Worm (Caenorhabditis elegans) whole organism, midembryonic: Measurements from ENCODE around the gene C30A5.10.
A peak's percentile ranks its signal among the peaks of the same experiment; 100 is the strongest.

Source experiments
- T22C8.4 ChIP-seq: fragments of 200-800 bp; sonication (Bioruptor generic); IDR thresholded peaks from 2 replicates; pipeline ENCODE4 v1.3.6; 2022; ENCODE audit warnings: missing genetic modification characterization, missing compliant biosample characterization
- cog-1 ChIP-seq: sonication (generic microtip); optimal IDR thresholded peaks from 2 replicates; lab custom pipeline; 2016; ENCODE audit warnings: missing genetic modification characterization, missing compliant biosample characterization
- flt-1 ChIP-seq: fragments of 200-800 bp; sonication (Bioruptor generic); IDR thresholded peaks from 2 replicates; pipeline ENCODE4 v1.3.6; 2022; ENCODE audit warnings: missing genetic modification characterization, missing compliant biosample characterization
- klf-2 ChIP-seq: fragments of 200-800 bp; sonication (Bioruptor generic); conservative IDR thresholded peaks from 2 replicates; pipeline ENCODE4 v1.3.6; 2022; ENCODE audit warnings: missing genetic modification reagents, missing genetic modification characterization, missing compliant biosample characterization
- med-1 ChIP-seq: sonication (generic microtip); optimal IDR thresholded peaks from 2 replicates; lab custom pipeline; 2017; ENCODE audit warnings: missing genetic modification characterization, mild to moderate bottlenecking, missing compliant biosample characterization, antibody characterized with exemption, missing genetic modification reagents; ENCODE audit not compliant: insufficient read depth
- ref-1 ChIP-seq: fragments of 200-800 bp; sonication (Bioruptor generic); conservative IDR thresholded peaks from 2 replicates; pipeline ENCODE4 v1.3.6; 2022; ENCODE audit warnings: missing genetic modification reagents, missing genetic modification characterization, missing compliant biosample characterization
- tab-1 ChIP-seq: fragments of 200-800 bp; sonication (Bioruptor generic); IDR thresholded peaks from 2 replicates; pipeline ENCODE4 v1.3.6; 2022; ENCODE audit warnings: missing genetic modification characterization, missing compliant biosample characterization
- ztf-23 ChIP-seq: fragments of 200-800 bp; sonication (Bioruptor generic); IDR thresholded peaks from 2 replicates; pipeline ENCODE4 v1.3.6; 2022; ENCODE audit warnings: missing genetic modification reagents, missing genetic modification characterization, missing compliant biosample characterization
- ztf-29 ChIP-seq: fragments of 200-800 bp; sonication (Bioruptor generic); IDR thresholded peaks from 2 replicates; pipeline ENCODE4 v1.3.6; 2022; ENCODE audit warnings: missing genetic modification reagents, missing genetic modification characterization, missing compliant biosample characterization

C30A5.10 gene

DNA sequence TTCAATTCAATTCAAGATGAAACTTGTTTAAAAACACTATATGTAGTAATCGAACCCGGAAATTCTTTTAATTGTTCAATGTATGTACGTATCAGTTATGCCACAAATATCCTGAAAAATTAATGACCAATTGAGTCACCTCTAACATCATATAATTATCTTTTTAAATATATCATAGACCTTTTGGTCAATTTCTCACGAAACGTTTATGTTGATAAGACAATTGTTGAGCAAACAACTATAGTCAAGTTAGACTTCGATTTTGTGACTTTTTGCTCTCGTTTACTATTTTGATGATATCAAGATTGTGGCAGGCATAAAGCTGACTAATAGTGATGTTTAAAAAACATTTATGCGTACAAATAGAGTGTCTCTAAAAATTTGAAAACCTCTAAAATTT, 30.6 kb upstream of the C30A5.10 start:
- no peak for TF ChIP-seq ztf-23

DNA sequence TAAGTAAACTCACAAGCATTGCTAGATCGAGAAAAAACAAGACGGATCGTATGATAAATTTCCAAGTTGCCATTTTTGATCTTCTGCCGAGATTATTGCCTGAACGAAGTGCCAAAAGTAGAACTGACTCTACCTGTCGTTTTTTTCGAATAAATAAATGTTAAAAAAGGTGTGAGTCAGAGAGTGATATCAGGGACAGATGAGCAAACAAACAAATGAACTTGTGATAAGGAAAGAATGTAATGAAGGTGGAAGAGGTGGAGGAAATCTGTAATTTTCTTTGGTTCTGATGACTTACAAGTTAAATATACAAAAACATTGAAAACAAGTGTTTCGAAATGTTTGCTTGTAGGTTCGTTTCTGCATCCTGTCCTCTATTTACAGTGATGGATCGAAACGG, 29.6 kb upstream of the C30A5.10 start, which contains the start of gene tsp-1:
TSS of gene tsp-1 (minus strand) at position 99 of the 400 bp plus-strand sequence.
- TF ChIP-seq flt-1 (GFP tag; lab: Robert Waterston, UW) (no peak), med-1 (no peak), ref-1 (no peak), ztf-23 (no peak), ztf-29 (no peak), klf-2 (GFP tag; lab: Robert Waterston, UW) (no peak), T22C8.4 (GFP tag; lab: Robert Waterston, UW) (no peak), cog-1 (no peak), tab-1 (no peak)

DNA sequence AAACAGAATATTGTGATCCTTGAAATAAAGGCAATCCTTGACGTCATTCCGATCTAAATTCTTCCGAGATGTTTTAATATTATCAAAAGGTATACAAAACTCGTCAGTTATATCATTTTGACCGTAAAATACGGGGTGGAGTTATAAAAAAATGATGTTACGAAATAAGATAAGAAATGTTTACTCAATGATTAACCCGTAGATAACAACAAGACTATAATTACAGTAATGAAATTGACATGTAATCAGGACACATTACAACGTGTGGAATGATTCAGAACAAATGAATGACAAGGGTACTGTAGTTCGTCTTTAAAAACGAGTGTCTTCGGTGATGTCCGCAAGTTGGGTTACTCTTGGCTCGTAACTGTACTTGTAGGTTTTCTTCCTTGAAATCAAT, 28.2 kb upstream of the C30A5.10 start, which contains the start of gene tsp-2:
TSS of gene tsp-2 (minus strand) at position 109 of the 400 bp plus-strand sequence.
- no peak for TF ChIP-seq ztf-29
- no peak for TF ChIP-seq ref-1
- no peak for TF ChIP-seq T22C8.4 (GFP tag; lab: Robert Waterston, UW)

DNA sequence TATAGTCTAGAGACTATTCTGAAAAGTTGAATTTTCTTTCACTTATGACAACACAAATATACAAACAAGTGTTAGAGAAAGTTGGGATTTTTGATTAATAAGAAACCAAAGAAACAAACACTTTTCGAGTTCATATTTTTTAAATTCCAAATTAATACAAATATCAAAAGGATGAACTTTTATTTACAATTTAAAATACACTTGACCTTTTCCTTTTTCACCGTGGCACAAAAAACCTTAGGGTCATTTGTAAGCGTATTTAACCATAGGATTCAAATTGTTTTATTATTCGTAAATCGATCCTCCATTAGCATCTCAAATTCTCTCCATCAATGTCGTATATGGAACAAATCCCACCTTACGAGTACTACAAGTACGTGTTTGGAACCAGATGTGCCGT, 26.2 kb upstream of the C30A5.10 start, which contains the start of gene C02F5.5:
TSS of gene C02F5.5 (plus strand) at position 301 of the 400 bp plus-strand sequence.
- TF ChIP-seq T22C8.4 (GFP tag; lab: Robert Waterston, UW) (no peak), klf-2 (GFP tag; lab: Robert Waterston, UW) (no peak), ztf-29 (no peak), ref-1 (no peak), tab-1 (no peak), ztf-23 (no peak), med-1 (no peak), flt-1 (GFP tag; lab: Robert Waterston, UW) (no peak), cog-1 (no peak)

DNA sequence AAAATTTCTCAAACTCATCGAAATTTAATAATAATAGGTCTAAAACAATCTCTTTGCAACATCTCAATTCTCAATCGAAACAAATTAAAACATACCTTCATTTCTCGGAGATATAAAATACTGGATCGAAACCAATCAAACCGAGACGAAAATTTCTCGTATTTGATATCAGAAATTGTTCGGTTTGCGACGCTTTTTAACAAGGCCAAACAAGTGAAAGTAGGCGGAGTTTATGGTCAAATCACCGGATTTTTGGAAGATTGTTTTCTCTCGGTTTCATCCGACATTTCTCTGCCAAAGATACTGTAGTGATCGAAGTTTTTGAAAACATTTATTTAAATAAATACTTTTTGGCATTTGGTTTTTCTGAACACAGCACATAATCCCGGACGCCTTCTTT, 25.7 kb upstream of the C30A5.10 start, which contains the start of gene C02F5.14:
TSS of gene C02F5.14 (minus strand) at position 157 of the 400 bp plus-strand sequence.
- no peak for TF ChIP-seq med-1
- no peak for TF ChIP-seq flt-1 (GFP tag; lab: Robert Waterston, UW)
- no peak for TF ChIP-seq T22C8.4 (GFP tag; lab: Robert Waterston, UW)
- TF ChIP-seq tab-1 = no peak
- TF ChIP-seq klf-2 (GFP tag; lab: Robert Waterston, UW) = no peak
- TF ChIP-seq cog-1 = no peak
- no peak for TF ChIP-seq ref-1

DNA sequence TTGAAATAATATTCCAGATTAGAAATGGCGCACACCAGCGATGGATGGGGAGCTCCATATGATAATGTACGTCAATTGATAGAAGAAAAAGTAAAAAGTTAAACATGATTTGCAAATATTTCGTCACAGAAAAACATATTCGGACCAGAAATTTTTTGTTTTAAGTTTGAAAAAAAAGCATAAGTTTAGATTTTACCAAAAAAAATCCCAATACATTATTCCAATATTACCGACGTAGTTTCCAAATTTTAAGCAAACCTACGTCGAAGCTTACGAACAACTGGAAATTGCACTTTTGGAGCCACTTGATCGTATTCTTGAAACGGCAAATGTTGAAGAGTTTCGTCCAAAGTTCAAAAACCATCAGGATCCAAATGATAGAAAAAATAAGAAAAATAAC, 23.0 kb upstream of the C30A5.10 start, which contains the start of gene henn-1:
TSS of gene henn-1 (plus strand) at position 18 of the 400 bp plus-strand sequence.
- TF ChIP-seq flt-1 (GFP tag; lab: Robert Waterston, UW) (no peak), cog-1 (no peak), med-1 (no peak), tab-1 (no peak), ztf-23 (no peak), ref-1 (no peak)

DNA sequence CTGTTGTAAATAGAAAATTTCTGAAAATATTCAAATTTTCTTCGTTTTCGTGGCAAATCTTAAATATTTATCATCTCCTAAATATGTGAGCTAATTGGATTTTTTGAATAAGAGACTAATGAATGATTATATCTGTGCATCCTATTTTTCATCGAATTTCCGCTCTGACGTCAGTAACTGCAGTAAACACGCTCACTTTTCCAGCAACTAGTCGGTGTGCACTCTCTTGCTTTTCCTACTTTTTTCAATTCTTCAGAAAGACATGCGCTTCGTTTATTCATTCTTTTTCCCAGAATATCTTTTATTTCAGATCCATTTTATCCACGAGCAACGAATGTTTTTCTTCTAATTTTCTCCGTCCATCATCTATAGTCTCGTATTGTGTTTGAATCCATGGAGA, 19.8 kb upstream of the C30A5.10 start:
- TF ChIP-seq ztf-23 = no peak
- no peak for TF ChIP-seq klf-2 (GFP tag; lab: Robert Waterston, UW)
- TF ChIP-seq ztf-29 = no peak
- no peak for TF ChIP-seq cog-1

DNA sequence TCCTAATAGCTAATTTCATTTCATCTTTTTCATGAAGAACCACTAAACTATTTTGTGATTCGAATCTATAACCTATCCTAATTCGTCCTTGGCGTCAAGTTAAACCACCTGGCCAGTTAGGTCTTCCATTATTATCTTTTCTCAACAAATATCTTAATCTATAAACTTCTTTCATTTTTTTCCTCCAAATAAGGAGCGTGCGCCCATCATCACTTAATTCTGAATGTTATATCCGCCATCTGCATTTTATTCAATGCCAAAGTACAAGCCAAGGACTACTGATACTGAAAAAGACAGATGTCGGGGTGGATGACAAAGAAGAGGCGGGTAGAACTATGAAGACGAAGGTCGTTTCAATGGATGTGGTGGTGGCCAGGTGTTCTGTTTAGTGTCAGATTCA, 19.2 kb upstream of the C30A5.10 start:
- no peak for TF ChIP-seq klf-2 (GFP tag; lab: Robert Waterston, UW)
- no peak for TF ChIP-seq tab-1
- no peak for TF ChIP-seq med-1
- no peak for TF ChIP-seq cog-1
- TF ChIP-seq ref-1 = no peak
- no peak for TF ChIP-seq flt-1 (GFP tag; lab: Robert Waterston, UW)
- TF ChIP-seq ztf-29 = no peak
- TF ChIP-seq ztf-23 = no peak
- TF ChIP-seq T22C8.4 (GFP tag; lab: Robert Waterston, UW) = no peak

DNA sequence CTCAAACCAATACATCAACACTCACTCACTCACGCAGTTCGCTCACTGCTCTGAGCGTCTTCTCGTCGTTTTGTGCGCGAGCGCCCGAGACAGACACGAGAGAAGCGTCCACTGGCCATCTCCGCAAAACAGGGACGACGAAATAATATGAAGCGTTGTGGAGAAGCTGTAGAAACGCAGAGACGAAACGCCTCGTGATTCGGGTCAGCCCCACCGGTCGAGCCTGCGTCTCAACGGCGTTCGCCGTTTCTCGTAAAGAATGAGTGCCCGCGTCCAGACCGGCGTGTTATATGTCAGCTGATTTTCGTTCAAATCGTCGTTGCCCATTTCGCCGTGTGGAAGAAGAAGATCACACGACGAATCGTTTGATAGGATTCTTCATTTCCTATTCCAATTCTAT, 17.8 kb upstream of the C30A5.10 start, which contains the start of gene fbxl-1:
TSS of gene fbxl-1 (plus strand) at position 320 of the 400 bp plus-strand sequence.
- TF ChIP-seq ztf-29 (no peak), flt-1 (GFP tag; lab: Robert Waterston, UW) (peak; percentile 63)

DNA sequence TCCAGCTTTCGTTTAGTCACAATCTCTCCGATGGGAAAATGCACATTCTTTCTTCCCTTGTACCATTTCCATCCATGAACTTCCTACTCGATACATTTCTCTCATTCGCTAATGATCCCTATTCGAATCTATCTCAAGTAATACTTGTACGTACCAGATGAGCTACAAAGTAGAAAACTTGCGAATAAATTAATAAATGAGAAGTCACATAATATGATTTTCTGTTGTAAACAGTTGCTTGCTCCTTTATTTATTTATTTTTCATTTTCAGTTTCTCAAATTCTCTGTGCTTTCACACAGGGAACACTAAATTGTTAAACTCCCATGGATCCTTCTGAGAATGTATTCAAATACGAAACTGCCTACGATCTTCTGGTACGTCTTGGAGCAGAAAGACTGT, 16.5 kb upstream of the C30A5.10 start, which contains the start of gene rfs-1:
TSS of gene rfs-1 (plus strand) at position 301 of the 400 bp plus-strand sequence.
- TF ChIP-seq cog-1 = no peak
- no peak for TF ChIP-seq med-1
- no peak for TF ChIP-seq T22C8.4 (GFP tag; lab: Robert Waterston, UW)

DNA sequence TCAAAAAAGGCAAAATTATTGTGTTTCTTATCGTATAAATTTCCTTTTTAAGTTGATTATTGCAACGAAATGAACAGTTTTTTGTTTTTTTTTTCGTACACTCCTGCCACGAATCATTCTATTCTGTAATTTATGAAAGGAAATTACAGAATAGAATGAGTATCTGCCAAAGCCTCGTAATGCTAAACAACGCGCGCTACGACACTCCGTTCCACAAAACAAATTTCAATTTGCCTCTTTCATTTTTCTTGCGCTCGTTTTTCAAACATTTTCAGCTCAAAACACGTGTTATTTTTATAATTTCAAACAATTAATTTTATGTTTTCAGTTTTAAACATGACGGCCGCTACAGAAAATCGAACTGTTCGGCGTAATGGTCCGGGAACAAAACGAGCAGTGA, 15.1 kb upstream of the C30A5.10 start, which contains the start of gene mob-4:
TSS of gene mob-4 (plus strand) at position 329 of the 400 bp plus-strand sequence.
- TF ChIP-seq ref-1 = no peak
- no peak for TF ChIP-seq flt-1 (GFP tag; lab: Robert Waterston, UW)
- TF ChIP-seq klf-2 (GFP tag; lab: Robert Waterston, UW) = no peak
- no peak for TF ChIP-seq ztf-29
- TF ChIP-seq cog-1 = no peak
- no peak for TF ChIP-seq med-1
- TF ChIP-seq ztf-23 = no peak
- no peak for TF ChIP-seq tab-1
- TF ChIP-seq T22C8.4 (GFP tag; lab: Robert Waterston, UW) = no peak

DNA sequence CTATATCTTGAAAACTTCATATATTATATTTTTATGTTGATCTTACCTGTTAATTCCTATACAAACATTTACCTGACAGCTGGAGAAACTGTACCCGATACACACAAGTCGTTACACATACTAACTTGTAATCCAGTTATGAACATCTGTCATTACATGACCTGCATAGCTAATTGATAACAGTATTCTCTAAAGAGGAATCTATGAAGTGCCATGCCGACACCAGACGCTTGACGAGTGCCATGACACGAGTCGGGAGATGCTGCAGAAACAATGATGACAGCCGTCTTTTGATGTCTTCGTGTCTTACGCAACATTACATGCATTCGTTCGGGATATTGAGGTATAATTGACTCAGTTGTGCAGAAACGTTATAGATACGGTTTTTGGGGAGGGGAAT, 10.4 kb upstream of the C30A5.10 start:
- TF ChIP-seq klf-2 (GFP tag; lab: Robert Waterston, UW) = no peak
- TF ChIP-seq ref-1 = no peak
- no peak for TF ChIP-seq tab-1
- no peak for TF ChIP-seq cog-1
- TF ChIP-seq med-1 = no peak
- no peak for TF ChIP-seq T22C8.4 (GFP tag; lab: Robert Waterston, UW)
- TF ChIP-seq ztf-23 = no peak
- TF ChIP-seq flt-1 (GFP tag; lab: Robert Waterston, UW) = no peak
- TF ChIP-seq ztf-29 = no peak
